Worm (Caenorhabditis elegans) whole organism, L4 larva: Measurements from ENCODE around the gene clh-1.

Experiments used
- T26A8.4 ChIP-seq: fragments of 200-800 bp; sonication (Bioruptor generic); IDR thresholded peaks from 2 replicates; pipeline ENCODE4 v1.3.6; 2022; ENCODE audit warnings: missing genetic modification characterization, missing compliant biosample characterization
- Y105C5A.15 ChIP-seq: fragments of 200-800 bp; sonication (Bioruptor generic); IDR thresholded peaks from 2 replicates; pipeline ENCODE4 v1.3.6; 2022; ENCODE audit warnings: missing genetic modification characterization, missing compliant biosample characterization
- Y75B8A.6 ChIP-seq: fragments of 200-800 bp; sonication (Bioruptor generic); IDR thresholded peaks from 2 replicates; pipeline ENCODE4 v1.3.6; 2022; ENCODE audit warnings: missing genetic modification reagents, missing genetic modification characterization, missing compliant biosample characterization
- ceh-44 ChIP-seq: fragments of 200-800 bp; sonication (Bioruptor generic); IDR thresholded peaks from 2 replicates; pipeline ENCODE4 v1.3.6; 2022; ENCODE audit warnings: missing genetic modification reagents, missing genetic modification characterization, missing compliant biosample characterization
- ces-1 ChIP-seq: fragments of 150-350 bp; sonication (generic microtip); optimal IDR thresholded peaks from 4 replicates; lab custom pipeline; 2014; ENCODE audit warnings: missing biosample characterization, missing genetic modification reagents, missing genetic modification characterization
- ctbp-1 ChIP-seq: fragments of 200-800 bp; sonication (Bioruptor generic); IDR thresholded peaks from 2 replicates; pipeline ENCODE4 v1.3.6; 2022; ENCODE audit warnings: missing genetic modification reagents, missing genetic modification characterization, missing compliant biosample characterization
- daf-19 ChIP-seq: fragments of 200-800 bp; sonication (Bioruptor generic); conservative IDR thresholded peaks from 2 replicates; pipeline ENCODE4 v1.3.6; 2022; ENCODE audit warnings: missing genetic modification characterization, missing compliant biosample characterization
- dmd-6 ChIP-seq: fragments of 200-800 bp; sonication (Bioruptor generic); IDR thresholded peaks from 2 replicates; pipeline ENCODE4 v1.3.6; 2022; ENCODE audit warnings: missing genetic modification reagents, missing genetic modification characterization, missing compliant biosample characterization
- dmd-9 ChIP-seq: fragments of 200-800 bp; sonication (Bioruptor generic); IDR thresholded peaks from 2 replicates; pipeline ENCODE4 v1.3.6; 2022; ENCODE audit warnings: missing genetic modification reagents, missing genetic modification characterization, missing compliant biosample characterization
- dpl-1 ChIP-seq: fragments of 150-350 bp; optimal IDR thresholded peaks from 2 replicates; lab custom pipeline; 2014; ENCODE audit warnings: missing biosample characterization, missing genetic modification reagents, missing genetic modification characterization
- dve-1 ChIP-seq: sonication (generic microtip); optimal IDR thresholded peaks from 2 replicates; lab custom pipeline; 2017; ENCODE audit warnings: antibody characterized with exemption, mild to moderate bottlenecking, missing genetic modification characterization, missing compliant biosample characterization; ENCODE audit not compliant: insufficient read depth
- egl-27 ChIP-seq: sonication (generic microtip); optimal IDR thresholded peaks from 3 replicates; lab custom pipeline; 2017; ENCODE audit warnings: missing biosample characterization, missing genetic modification reagents, missing genetic modification characterization
- fos-1 ChIP-seq: fragments of 150-350 bp; optimal IDR thresholded peaks from 2 replicates; lab custom pipeline; 2014; ENCODE audit warnings: missing biosample characterization, missing genetic modification characterization
- gei-8 ChIP-seq: fragments of 200-800 bp; sonication (Bioruptor generic); optimal IDR thresholded peaks from 2 replicates; lab custom pipeline; 2018; ENCODE audit warnings: mild to moderate bottlenecking, missing genetic modification characterization, missing compliant biosample characterization
- hif-1 ChIP-seq, 2 experiments: sonication (generic microtip); optimal IDR thresholded peaks; 2 replicates each; lab custom pipeline; 2016 to 2017; ENCODE audit warnings: missing compliant biosample characterization in 2 of 2, missing genetic modification characterization in 2 of 2, missing genetic modification reagents in 2 of 2, missing genotype in 2 of 2, mild to moderate bottlenecking in 1 of 2
- hmg-1.1 ChIP-seq: fragments of 200-800 bp; sonication (Bioruptor generic); IDR thresholded peaks from 2 replicates; pipeline ENCODE4 v1.3.6; 2022; ENCODE audit warnings: missing genetic modification reagents, missing genetic modification characterization, missing compliant biosample characterization
- lim-7 ChIP-seq: fragments of 200-800 bp; sonication (Bioruptor generic); IDR thresholded peaks from 2 replicates; pipeline ENCODE4 v1.3.6; 2022; ENCODE audit warnings: missing genetic modification characterization, missing compliant biosample characterization
- lin-15B ChIP-seq: fragments of 150-350 bp; sonication (generic microtip); optimal IDR thresholded peaks from 3 replicates; lab custom pipeline; 2014; ENCODE audit warnings: missing biosample characterization, missing genetic modification characterization
- lsy-2 ChIP-seq, 2 experiments: fragments of 150-350 bp in 1 of 2; sonication (generic microtip) in 1 of 2; optimal IDR thresholded peaks; 2 replicates each; lab custom pipeline; 2014 to 2017; ENCODE audit warnings: missing biosample characterization in 2 of 2, missing genetic modification characterization in 2 of 2
- madf-5 ChIP-seq, 2 experiments: fragments of 200-800 bp; sonication (Bioruptor generic); IDR thresholded peaks; 2 replicates each; pipeline ENCODE4 v1.3.6; 2022; ENCODE audit warnings: missing compliant biosample characterization in 2 of 2, missing genetic modification characterization in 2 of 2
- madf-9 ChIP-seq: fragments of 200-800 bp; sonication (Bioruptor generic); conservative IDR thresholded peaks from 2 replicates; pipeline ENCODE4 v1.3.6; 2022; ENCODE audit warnings: missing genetic modification reagents, missing genetic modification characterization, missing compliant biosample characterization
- mdl-1 ChIP-seq, 2 experiments: fragments of 150-350 bp in 1 of 2; sonication (generic microtip) in 1 of 2; optimal IDR thresholded peaks; 2 replicates each; lab custom pipeline; 2014 to 2017; ENCODE audit warnings: missing biosample characterization in 2 of 2, missing genetic modification characterization in 2 of 2
- mdt-29 ChIP-seq: fragments of 200-800 bp; sonication (Bioruptor generic); IDR thresholded peaks from 2 replicates; pipeline ENCODE4 v1.3.6; 2022; ENCODE audit warnings: missing genetic modification reagents, missing genetic modification characterization, missing compliant biosample characterization
- mxl-2 ChIP-seq: fragments of 200-800 bp; sonication (Bioruptor generic); conservative IDR thresholded peaks from 2 replicates; pipeline ENCODE4 v1.3.6; 2022; ENCODE audit warnings: missing genetic modification reagents, missing genetic modification characterization, missing compliant biosample characterization
- mxl-3 ChIP-seq: fragments of 200-800 bp; sonication (Bioruptor generic); optimal IDR thresholded peaks from 2 replicates; lab custom pipeline; 2018; ENCODE audit warnings: mild to moderate bottlenecking, missing genetic modification characterization, missing compliant biosample characterization
- nhr-102 ChIP-seq: sonication (generic microtip); optimal IDR thresholded peaks from 2 replicates; lab custom pipeline; 2016; ENCODE audit warnings: mild to moderate bottlenecking, missing genetic modification characterization, moderate library complexity, missing compliant biosample characterization
- nhr-111 ChIP-seq: fragments of 200-800 bp; sonication (Bioruptor generic); optimal IDR thresholded peaks from 2 replicates; lab custom pipeline; 2018; ENCODE audit warnings: mild to moderate bottlenecking, missing genetic modification characterization, missing compliant biosample characterization
- nhr-28 ChIP-seq: fragments of 150-350 bp; optimal IDR thresholded peaks from 2 replicates; lab custom pipeline; 2014; ENCODE audit warnings: missing biosample characterization, missing genetic modification characterization
- nhr-6 ChIP-seq: fragments of 150-350 bp; optimal IDR thresholded peaks from 2 replicates; lab custom pipeline; 2014; ENCODE audit warnings: missing biosample characterization, missing genetic modification characterization
- nhr-76 ChIP-seq: fragments of 150-350 bp; optimal IDR thresholded peaks from 2 replicates; lab custom pipeline; 2014; ENCODE audit warnings: missing biosample characterization, missing genetic modification characterization
- nhr-77 ChIP-seq: fragments of 150-350 bp; optimal IDR thresholded peaks from 2 replicates; lab custom pipeline; 2014; ENCODE audit warnings: missing biosample characterization, missing genetic modification characterization
- pha-4 ChIP-seq, 2 experiments: fragments of 150-350 bp in 1 of 2; fragments of 200-800 bp in 1 of 2; sonication (Bioruptor generic) in 1 of 2; IDR thresholded peaks in 1 of 2; optimal IDR thresholded peaks in 1 of 2; 2 replicates each; pipeline versions ENCODE4 v1.3.6 to Lab custom; 2014 to 2022; ENCODE audit warnings: missing genetic modification characterization in 2 of 2, missing genetic modification reagents in 2 of 2, missing biosample characterization in 1 of 2, missing compliant biosample characterization in 1 of 2
- php-3 ChIP-seq: fragments of 200-800 bp; sonication (Bioruptor generic); IDR thresholded peaks from 2 replicates; pipeline ENCODE4 v1.3.6; 2022; ENCODE audit warnings: missing genetic modification reagents, missing genetic modification characterization, missing compliant biosample characterization
- rbr-2 ChIP-seq: sonication (generic microtip); optimal IDR thresholded peaks from 2 replicates; lab custom pipeline; 2016; ENCODE audit warnings: missing genotype, missing genetic modification characterization, missing compliant biosample characterization
- sdz-12 ChIP-seq: fragments of 200-800 bp; sonication (Bioruptor generic); optimal IDR thresholded peaks from 2 replicates; lab custom pipeline; 2018; ENCODE audit warnings: mild to moderate bottlenecking, missing genetic modification characterization, missing compliant biosample characterization
- set-16 ChIP-seq: fragments of 200-800 bp; sonication (Bioruptor generic); IDR thresholded peaks from 2 replicates; pipeline ENCODE4 v1.3.6; 2022; ENCODE audit warnings: missing genetic modification reagents, missing genetic modification characterization, missing compliant biosample characterization
- snpc-4 ChIP-seq: fragments of 150-350 bp; optimal IDR thresholded peaks from 2 replicates; lab custom pipeline; 2014; ENCODE audit warnings: missing biosample characterization, missing genetic modification characterization
- unc-62 ChIP-seq, 3 experiments: fragments of 150-350 bp in 1 of 3; sonication (generic microtip); optimal IDR thresholded peaks in 2 of 3; peaks in 1 of 3; 1 replicate in 1 of 3; 2 replicates in 2 of 3; lab custom pipeline; 2014 to 2017; ENCODE audit warnings: missing biosample characterization in 3 of 3, missing genetic modification characterization in 3 of 3, missing genetic modification reagents in 3 of 3, missing genotype in 1 of 3
- zip-11 ChIP-seq: fragments of 200-800 bp; sonication (Bioruptor generic); IDR thresholded peaks from 2 replicates; pipeline ENCODE4 v1.3.6; 2022; ENCODE audit warnings: missing genetic modification characterization, missing compliant biosample characterization
- ztf-11 ChIP-seq: fragments of 150-350 bp; optimal IDR thresholded peaks from 2 replicates; lab custom pipeline; 2014; ENCODE audit warnings: missing biosample characterization, missing genetic modification characterization
- ztf-7 ChIP-seq: fragments of 150-350 bp; optimal IDR thresholded peaks from 2 replicates; lab custom pipeline; 2014; ENCODE audit warnings: missing biosample characterization, missing genetic modification characterization

The clh-1 gene

ce11 chrII:11836554-11837218 is 19.6 kb downstream of the clh-1 start (continued):
- no peak for TF ChIP-seq Y105C5A.15 (GFP tag; lab: Robert Waterston, UW)
- no peak for TF ChIP-seq egl-27
- no peak for TF ChIP-seq ztf-11 (tag; lab: Kevin White, UChicago)
- TF ChIP-seq Y75B8A.6: no peak
- no peak for TF ChIP-seq dpl-1
- no peak for TF ChIP-seq ztf-7 (tag; lab: Kevin White, UChicago)
- no peak for TF ChIP-seq mxl-2
- no peak for TF ChIP-seq hmg-1.1 (GFP tag; lab: Robert Waterston, UW)
- TF ChIP-seq nhr-111 (GFP tag; lab: Kevin White, UChicago): no peak
- TF ChIP-seq mdt-29 (GFP tag; lab: Robert Waterston, UW): no peak
- no peak for TF ChIP-seq daf-19 (GFP tag; lab: Robert Waterston, UW)
- no peak for TF ChIP-seq madf-9 (GFP tag; lab: Robert Waterston, UW)
- no peak for TF ChIP-seq T26A8.4 (GFP tag; lab: Robert Waterston, UW)
- TF ChIP-seq sdz-12 (GFP tag; lab: Kevin White, UChicago): no peak
- no peak for TF ChIP-seq pha-4 (GFP tag; IDR thresholded peaks at IDR 0.05; lab: Robert Waterston, UW)
- TF ChIP-seq pha-4 (tag; optimal IDR thresholded peaks at IDR 0.05; lab: Kevin White, UChicago): no peak
- TF ChIP-seq nhr-102 (tag; lab: Kevin White, UChicago): no peak
- no peak for TF ChIP-seq ces-1 (GFP tag; lab: Kevin White, UChicago)
- no peak for TF ChIP-seq snpc-4 (tag; lab: Kevin White, UChicago)
- TF ChIP-seq madf-5 (GFP tag; IDR thresholded peaks at IDR 0.05; lab: Robert Waterston, UW): no peak
- no peak for TF ChIP-seq dmd-9 (GFP tag; lab: Robert Waterston, UW)
- TF ChIP-seq gei-8 (GFP tag; lab: Kevin White, UChicago): peak; percentile 51
- 0 out of 2 replicates have a peak, but pooled peaks have one; percentile 35 for TF ChIP-seq php-3 (GFP tag; lab: Robert Waterston, UW)
- TF ChIP-seq ctbp-1 (GFP tag; lab: Robert Waterston, UW): no peak
- TF ChIP-seq dve-1 (tag; lab: Kevin White, UChicago): peak; percentile 37
- no peak for TF ChIP-seq set-16 (GFP tag; lab: Robert Waterston, UW)
- no peak for TF ChIP-seq zip-11

ce11 chrII:11835208-11835607 is 21.1 kb downstream of the clh-1 start, which contains the start of gene T27D12.6:
T27D12.6 (plus strand) TSS chrII:11835508.
- TF ChIP-seq nhr-28 (tag; lab: Kevin White, UChicago): no peak

ce11 chrII:11832475-11832874 is 23.8 kb downstream of the clh-1 start, which contains the start of gene clec-144:
clec-144 (minus strand) TSS chrII:11832575.
- TF ChIP-seq lin-15B (no peak), mxl-3 (GFP tag; lab: Kevin White, UChicago) (no peak), nhr-6 (tag; lab: Kevin White, UChicago) (no peak), unc-62 (GFP tag; optimal IDR thresholded peaks at IDR 0.05 in 1 of 2; lab: Kevin White, UChicago) (peak in 1 of 2 experiments; percentile 37), unc-62 (tag; optimal IDR thresholded peaks at IDR 0.05; lab: Kevin White, UChicago) (no peak), dmd-9 (GFP tag; lab: Robert Waterston, UW) (no peak)

DNA sequence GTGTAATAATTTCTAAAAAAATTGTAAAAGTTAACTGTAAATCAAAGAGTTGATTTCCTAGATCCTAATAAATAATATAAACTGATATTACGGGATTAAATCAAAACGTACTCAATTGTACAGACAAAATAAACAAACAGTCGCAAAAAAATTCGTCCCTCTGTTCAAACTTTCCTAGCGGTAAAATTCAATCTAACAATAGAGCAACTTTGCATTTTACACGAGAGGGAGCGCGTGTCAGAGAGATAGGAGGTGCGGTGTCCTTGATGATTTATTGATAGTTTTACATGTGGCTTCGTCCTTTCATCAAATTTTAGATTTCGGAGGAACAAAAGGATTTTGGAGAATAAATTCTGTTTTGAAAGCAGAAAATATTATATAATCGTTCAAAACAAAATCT is 25.7 kb downstream of the clh-1 start:
- no peak for TF ChIP-seq T26A8.4 (GFP tag; lab: Robert Waterston, UW)
- TF ChIP-seq madf-5 (GFP tag; IDR thresholded peaks at IDR 0.05; lab: Robert Waterston, UW): no peak
- TF ChIP-seq rbr-2 (tag; lab: Kevin White, UChicago): no peak
- peak in 1 of 2 experiments; percentile 60 for TF ChIP-seq lsy-2 (tag; optimal IDR thresholded peaks at IDR 0.05; lab: Kevin White, UChicago)
- no peak for TF ChIP-seq lim-7
- TF ChIP-seq nhr-76 (tag; lab: Kevin White, UChicago): no peak
- no peak for TF ChIP-seq dmd-6 (GFP tag; lab: Robert Waterston, UW)
- no peak for TF ChIP-seq ceh-44 (GFP tag; lab: Robert Waterston, UW)
- TF ChIP-seq unc-62 (GFP tag; optimal IDR thresholded peaks at IDR 0.05 in 1 of 2; lab: Kevin White, UChicago): peak in 1 of 2 experiments; percentile 95
- TF ChIP-seq unc-62 (tag; optimal IDR thresholded peaks at IDR 0.05; lab: Kevin White, UChicago): no peak
- no peak for TF ChIP-seq ztf-7 (tag; lab: Kevin White, UChicago)
- TF ChIP-seq snpc-4 (tag; lab: Kevin White, UChicago): no peak
- TF ChIP-seq daf-19 (GFP tag; lab: Robert Waterston, UW): no peak
- no peak for TF ChIP-seq gei-8 (GFP tag; lab: Kevin White, UChicago)
- peak in 1 of 2 experiments; percentile 60 for TF ChIP-seq mdl-1 (tag; optimal IDR thresholded peaks at IDR 0.05; lab: Kevin White, UChicago)
- no peak for TF ChIP-seq ces-1 (GFP tag; lab: Kevin White, UChicago)
- TF ChIP-seq pha-4 (GFP tag; IDR thresholded peaks at IDR 0.05; lab: Robert Waterston, UW): no peak
- TF ChIP-seq pha-4 (tag; optimal IDR thresholded peaks at IDR 0.05; lab: Kevin White, UChicago): peak; percentile 70
- no peak for TF ChIP-seq hif-1 (tag; optimal IDR thresholded peaks at IDR 0.05; lab: Kevin White, UChicago)
- TF ChIP-seq nhr-77 (tag; lab: Kevin White, UChicago): no peak
- no peak for TF ChIP-seq nhr-102 (tag; lab: Kevin White, UChicago)
- TF ChIP-seq Y75B8A.6: no peak
- TF ChIP-seq fos-1 (tag; lab: Kevin White, UChicago): no peak
- no peak for TF ChIP-seq mxl-2
